Fruit fly (Drosophila melanogaster): ENCODE data around the gene cyst.

dm6 chr2L:19455209-19455608 is 53.4 kb downstream of the cyst start:
- no peak for TF ChIP-seq spab (GFP tag; optimal IDR thresholded peaks at IDR 0.05)
- TF ChIP-seq Gug (GFP tag; IDR thresholded peaks at IDR 0.05) = no peak
- no peak for TF ChIP-seq CG11902 (GFP tag; optimal IDR thresholded peaks at IDR 0.05)
- TF ChIP-seq ss (GFP tag; optimal IDR thresholded peaks at IDR 0.05) = no peak
- no peak for TF ChIP-seq Lpt (GFP tag; optimal IDR thresholded peaks at IDR 0.05)
- no peak for TF ChIP-seq CG6808 (GFP tag; optimal IDR thresholded peaks at IDR 0.05)
- TF ChIP-seq CG1621 (tag; optimal IDR thresholded peaks at IDR 0.05) = no peak
- TF ChIP-seq dsx (GFP tag; optimal IDR thresholded peaks at IDR 0.05; ENCODE audit: poor library complexity, severe bottlenecking) = no peak
- no peak for TF ChIP-seq pdm3 (GFP tag; optimal IDR thresholded peaks at IDR 0.05)

Measured in whole organism, prepupa.